Fruit fly (Drosophila melanogaster): Measurements from ENCODE around the gene red.
A peak's percentile ranks its signal among the peaks of the same experiment; 100 is the strongest.

red gene

DNA sequence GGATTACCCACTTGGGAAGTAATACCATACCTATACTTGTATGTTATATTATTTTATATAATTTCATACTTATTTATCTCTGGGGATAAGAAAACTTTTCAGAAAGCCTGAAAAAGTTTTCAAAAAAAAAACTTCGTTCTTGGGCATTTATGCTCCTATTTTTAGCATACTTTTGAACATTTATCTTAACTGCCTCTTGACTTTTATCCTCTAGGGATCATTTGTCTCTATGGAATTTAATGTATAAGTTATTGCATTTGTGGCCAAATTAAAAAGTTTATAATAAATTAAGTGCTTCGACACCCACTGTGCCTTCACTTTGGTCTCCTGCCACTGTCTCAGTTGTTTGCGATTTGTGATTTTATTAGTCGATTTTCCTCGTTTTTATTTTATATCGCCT lies 8.5 kb upstream of the red start:
- TF ChIP-seq pan (optimal IDR thresholded peaks at IDR 0.05) = no peak
- TF ChIP-seq EcR (GFP tag; optimal IDR thresholded peaks at IDR 0.05) = no peak
- no peak for TF ChIP-seq CG8478 (optimal IDR thresholded peaks at IDR 0.05)
- TF ChIP-seq psq (optimal IDR thresholded peaks at IDR 0.05) = no peak
- TF ChIP-seq usp (GFP tag; optimal IDR thresholded peaks at IDR 0.05) = no peak

DNA sequence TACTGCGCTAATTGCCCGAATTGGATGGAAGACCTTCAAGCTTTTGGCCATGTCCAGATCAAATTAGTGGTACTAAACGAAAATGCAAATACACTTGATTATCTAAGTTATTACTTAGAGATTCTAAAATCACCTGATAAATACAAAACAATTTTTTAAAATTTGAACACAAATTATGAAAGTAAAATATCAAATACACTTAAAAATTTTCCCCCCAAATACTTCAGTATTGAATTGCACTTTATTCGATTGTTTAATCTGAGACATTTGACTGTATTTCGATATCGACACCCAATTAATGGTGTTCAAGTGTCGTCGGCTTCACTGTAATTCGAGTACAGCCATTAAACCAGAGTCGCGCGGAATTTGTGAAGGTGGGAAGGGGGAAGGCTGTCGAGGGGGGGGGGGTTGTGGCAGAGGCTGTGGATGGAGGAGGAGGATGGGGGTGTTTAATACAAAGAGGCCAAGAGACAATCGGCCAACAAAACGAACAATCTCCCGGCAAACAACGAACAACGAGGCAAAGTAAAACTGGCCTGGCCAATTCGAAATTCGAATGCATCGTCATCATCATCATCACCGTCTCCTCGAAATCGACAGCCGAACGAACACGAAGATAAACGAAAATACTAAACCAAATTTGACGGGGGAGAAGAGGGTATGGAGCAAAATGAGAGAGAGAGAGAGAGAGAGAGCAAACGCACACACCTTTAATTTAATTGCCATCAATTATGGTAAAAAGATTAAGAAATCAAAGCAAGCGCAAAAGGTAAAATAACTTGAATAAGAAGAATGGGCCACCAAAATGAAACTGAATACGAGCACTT lies 6.4 kb upstream of the red start:
- TF ChIP-seq CG8478 (optimal IDR thresholded peaks at IDR 0.05) = no peak
- no peak for TF ChIP-seq psq (optimal IDR thresholded peaks at IDR 0.05)
- TF ChIP-seq Dll (optimal IDR thresholded peaks at IDR 0.05) = no peak
- TF ChIP-seq usp (GFP tag; optimal IDR thresholded peaks at IDR 0.05) = no peak
- no peak for TF ChIP-seq EcR (GFP tag; optimal IDR thresholded peaks at IDR 0.05)
- TF ChIP-seq pan (optimal IDR thresholded peaks at IDR 0.05) = no peak

DNA sequence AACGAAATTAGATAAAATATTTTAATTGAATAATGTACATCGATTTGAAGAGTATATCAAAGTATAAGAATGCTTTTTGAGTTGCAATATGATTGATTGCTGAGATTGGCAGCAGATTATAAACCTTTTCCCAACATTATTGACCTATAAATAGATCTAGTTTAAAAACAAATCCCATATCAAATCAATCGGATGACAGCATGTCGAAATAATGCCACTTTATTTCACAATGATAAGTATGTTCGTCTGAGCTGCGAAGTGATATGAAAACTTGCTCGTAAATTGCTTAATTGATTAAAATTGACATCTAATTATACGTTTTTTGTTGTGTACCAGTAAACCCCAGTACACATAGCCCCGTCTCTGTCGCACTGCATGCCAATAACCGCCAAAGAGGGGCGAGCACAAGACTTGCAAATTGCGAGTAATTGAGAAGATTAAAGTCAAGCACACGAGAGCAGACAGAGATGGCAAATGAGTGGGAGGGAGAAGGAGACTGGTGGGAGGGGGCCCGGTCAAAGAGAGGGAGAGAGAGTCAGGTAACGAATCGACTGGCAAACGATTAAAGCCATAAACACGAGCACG lies 5.7 kb upstream of the red start:
- TF ChIP-seq usp (GFP tag; optimal IDR thresholded peaks at IDR 0.05) = no peak
- peak; percentile 27 for TF ChIP-seq Dll (optimal IDR thresholded peaks at IDR 0.05)

DNA sequence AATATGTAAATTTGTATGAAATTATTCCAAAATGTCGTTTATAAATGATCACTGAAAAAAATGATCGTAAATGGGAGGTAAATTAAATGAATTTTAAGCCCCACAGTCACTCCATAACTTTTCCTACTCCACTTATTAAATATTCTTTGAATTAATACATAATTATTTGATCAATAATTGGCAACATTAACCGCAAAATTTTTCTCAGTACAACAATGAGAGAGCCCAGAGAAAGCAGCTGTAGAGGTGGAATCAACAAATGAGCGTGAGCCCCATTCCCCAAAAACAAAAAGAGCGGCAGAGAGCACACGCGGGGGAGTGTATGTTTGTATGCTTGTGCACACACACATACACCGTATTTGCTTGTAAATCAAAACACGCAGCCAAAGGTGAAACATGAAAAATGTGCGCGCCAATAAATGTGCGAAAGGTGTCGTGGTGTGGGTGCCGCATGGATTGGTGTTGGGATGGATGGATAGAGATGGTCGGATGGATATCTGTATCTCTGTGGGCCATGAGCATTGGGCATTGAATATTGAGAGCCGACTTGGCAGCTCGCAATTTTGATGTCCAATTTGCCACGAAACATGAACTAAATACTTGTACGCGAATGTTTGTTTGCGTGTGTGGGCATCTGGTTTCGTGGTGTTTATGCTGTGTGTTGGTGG lies 5.0 kb upstream of the red start:
- TF ChIP-seq psq (optimal IDR thresholded peaks at IDR 0.05) = no peak
- peak; percentile 92 for TF ChIP-seq Dll (optimal IDR thresholded peaks at IDR 0.05)

DNA sequence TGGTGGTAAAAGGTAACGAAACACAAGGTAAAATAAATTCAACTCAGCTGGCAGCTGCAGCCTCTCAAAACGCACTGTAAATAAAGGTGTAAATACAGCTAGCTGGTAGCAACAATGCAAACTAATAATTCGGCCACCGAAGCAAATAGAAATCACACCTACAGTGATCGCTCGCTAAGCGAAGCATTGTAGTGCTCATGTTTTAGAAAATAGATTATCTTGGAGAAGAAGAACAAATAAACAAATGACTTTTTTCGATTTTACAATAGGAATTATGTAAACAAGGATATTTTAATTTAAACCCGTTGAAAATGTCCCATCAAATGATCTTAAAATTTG lies 4.5 kb upstream of the red start:
- TF ChIP-seq Dll (optimal IDR thresholded peaks at IDR 0.05) (no peak), psq (optimal IDR thresholded peaks at IDR 0.05) (no peak), EcR (GFP tag; optimal IDR thresholded peaks at IDR 0.05) (no peak), usp (GFP tag; optimal IDR thresholded peaks at IDR 0.05) (no peak), CG8478 (optimal IDR thresholded peaks at IDR 0.05) (no peak), pan (optimal IDR thresholded peaks at IDR 0.05) (no peak)

DNA sequence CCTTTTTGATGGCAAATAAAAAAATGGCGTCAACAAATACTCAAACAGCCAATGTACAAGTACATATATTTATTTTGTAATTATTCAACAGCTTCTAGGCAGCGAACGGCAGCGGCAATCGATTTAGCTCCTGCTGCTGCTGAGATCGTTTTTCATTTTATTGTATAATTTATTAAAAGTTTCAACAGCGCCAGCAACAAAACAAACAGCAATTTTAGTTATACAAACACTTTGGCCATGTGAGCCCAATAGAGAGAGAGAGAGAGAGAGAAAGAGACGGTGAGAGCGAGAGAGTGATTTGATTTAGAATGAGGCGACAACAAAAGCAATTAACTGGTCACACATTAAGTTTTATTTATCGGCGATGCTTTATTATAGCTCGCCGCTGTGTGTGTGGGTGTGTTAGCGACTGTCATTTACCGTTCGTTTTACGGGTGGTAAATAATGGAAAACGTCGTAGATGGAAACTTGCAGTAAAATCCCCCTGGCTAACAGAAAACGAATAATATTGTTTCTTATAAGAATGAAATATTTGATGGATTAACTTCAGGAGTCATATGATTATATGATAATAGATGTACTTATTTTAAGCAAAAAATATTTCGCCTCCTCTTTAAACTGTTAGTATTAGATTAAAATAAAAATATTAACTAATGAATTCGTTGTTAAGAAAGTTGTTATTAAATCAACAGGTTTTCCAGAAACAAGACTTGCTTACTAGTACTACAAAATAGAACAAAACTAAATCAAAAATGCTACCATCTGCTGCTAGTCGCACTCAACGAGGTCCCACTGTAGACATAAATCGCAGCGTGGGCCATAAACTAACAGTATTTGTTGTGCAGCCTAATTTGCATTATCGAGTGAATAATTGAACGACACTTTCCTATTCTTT lies 3.6 kb upstream of the red start:
- TF ChIP-seq Dll (optimal IDR thresholded peaks at IDR 0.05) (no peak), CG8478 (optimal IDR thresholded peaks at IDR 0.05) (no peak), psq (optimal IDR thresholded peaks at IDR 0.05) (no peak), usp (GFP tag; optimal IDR thresholded peaks at IDR 0.05) (no peak), EcR (GFP tag; optimal IDR thresholded peaks at IDR 0.05) (no peak), pan (optimal IDR thresholded peaks at IDR 0.05) (no peak)

DNA sequence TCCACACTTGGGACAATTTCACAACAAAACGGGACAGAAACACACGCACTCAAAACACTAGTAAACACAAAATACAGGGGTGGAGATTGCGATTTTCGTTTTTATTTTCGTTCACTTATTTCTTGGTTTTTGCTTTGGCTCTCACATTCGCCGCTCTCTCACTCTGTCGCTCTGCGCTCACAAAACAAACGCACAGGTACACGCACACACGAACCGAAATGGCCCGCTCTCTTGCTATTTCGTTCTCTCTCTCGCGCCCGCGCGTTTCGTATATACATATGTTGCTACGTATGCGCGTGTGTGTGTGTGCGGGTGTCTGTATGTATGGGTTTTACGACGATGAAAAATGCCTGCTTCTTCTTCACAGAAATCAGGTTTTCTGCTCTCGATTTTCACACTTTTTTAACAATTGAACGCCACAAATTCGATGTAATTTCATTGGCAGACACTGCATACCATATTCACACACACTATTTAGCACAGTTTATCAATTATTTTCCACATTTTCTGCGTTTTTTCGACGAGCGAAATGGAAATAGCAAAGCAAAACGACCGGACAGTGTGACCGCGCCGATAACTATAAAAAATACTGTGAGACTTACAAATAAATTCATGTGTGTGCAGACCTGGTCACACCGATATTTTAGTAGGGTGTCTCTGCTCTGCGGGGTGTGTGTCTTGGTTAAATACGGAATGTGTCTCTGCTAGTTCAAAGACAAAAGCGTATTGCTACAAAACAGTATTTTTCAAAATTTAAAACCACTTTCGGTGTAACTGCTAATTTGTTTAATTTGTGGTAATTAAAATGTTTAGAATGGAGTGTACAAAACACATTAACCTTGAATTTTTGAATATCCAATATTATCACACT lies 2.3 kb upstream of the red start, which contains the start of gene trx:
Gene trx, minus strand, starts transcription at position 584 of the 871 bp plus-strand sequence.
- no peak for TF ChIP-seq EcR (GFP tag; optimal IDR thresholded peaks at IDR 0.05)
- no peak for TF ChIP-seq psq (optimal IDR thresholded peaks at IDR 0.05)
- TF ChIP-seq CG8478 (optimal IDR thresholded peaks at IDR 0.05) = no peak
- TF ChIP-seq usp (GFP tag; optimal IDR thresholded peaks at IDR 0.05) = no peak

DNA sequence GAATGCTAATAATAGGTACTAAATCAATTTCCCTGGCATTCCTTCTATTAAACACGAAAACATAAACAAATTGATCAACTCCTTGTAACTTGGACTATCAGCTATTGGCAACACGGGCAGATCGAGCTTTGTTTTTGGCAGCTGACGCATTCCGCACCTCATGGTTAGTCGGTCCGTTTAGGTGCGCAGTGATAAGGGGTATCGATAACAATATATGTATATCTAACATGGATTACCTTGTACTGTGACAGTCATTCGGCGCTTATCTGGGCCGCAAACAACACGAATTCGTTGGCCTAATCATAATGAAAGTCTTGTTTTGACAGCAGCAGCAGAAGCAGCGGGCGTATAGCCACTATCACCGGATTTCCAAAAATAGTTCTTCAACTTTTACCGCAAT lies 891 bp upstream of the red start:
- no peak for TF ChIP-seq psq (optimal IDR thresholded peaks at IDR 0.05)
- TF ChIP-seq pan (optimal IDR thresholded peaks at IDR 0.05) = no peak
- TF ChIP-seq Dll (optimal IDR thresholded peaks at IDR 0.05) = no peak
- no peak for TF ChIP-seq CG8478 (optimal IDR thresholded peaks at IDR 0.05)
- TF ChIP-seq EcR (GFP tag; optimal IDR thresholded peaks at IDR 0.05) = no peak
- TF ChIP-seq usp (GFP tag; optimal IDR thresholded peaks at IDR 0.05) = no peak

DNA sequence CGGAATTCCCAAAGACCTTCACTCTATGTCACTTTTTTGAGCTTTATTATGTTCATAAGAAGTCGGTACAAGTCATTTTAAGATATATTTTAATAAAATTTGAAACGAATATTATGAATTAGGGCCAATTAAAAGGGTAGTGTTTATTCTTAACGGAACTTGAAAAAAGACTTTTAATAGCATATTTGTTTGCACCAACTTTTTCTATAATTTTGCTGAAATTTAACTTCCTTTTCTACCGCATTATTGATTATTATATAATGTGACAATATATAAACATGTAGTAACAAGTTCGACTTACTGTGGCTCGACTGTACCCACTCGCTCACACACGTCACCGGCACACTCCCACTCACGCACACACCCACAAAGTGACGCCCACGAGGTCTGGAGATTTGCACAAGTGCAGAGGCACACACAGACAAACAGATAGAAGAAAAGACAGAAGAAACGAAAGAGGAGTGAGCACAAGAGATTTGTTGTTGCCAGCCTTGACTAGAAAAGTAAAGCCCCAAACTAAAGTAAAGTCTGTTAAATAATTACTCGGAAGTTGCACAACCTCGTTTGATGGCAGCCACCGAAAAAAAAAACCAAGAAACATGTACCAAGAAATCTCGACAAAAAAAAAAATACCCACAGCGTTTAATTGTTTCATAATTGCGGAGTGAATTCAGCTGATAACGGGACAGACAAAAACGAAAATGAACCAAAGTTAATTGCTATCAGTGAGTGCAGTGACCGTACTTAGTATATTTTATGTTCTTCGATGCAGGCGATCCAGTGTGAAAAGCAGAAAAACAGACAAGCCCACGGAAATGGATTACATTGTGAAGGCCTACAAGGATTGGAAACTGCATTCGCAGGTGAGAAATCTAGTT lies 1.3 kb downstream of the red start:
- no peak for TF ChIP-seq EcR (GFP tag; optimal IDR thresholded peaks at IDR 0.05)
- TF ChIP-seq CG8478 (optimal IDR thresholded peaks at IDR 0.05) = no peak
- TF ChIP-seq Dll (optimal IDR thresholded peaks at IDR 0.05) = no peak
- TF ChIP-seq psq (optimal IDR thresholded peaks at IDR 0.05) = no peak
- no peak for TF ChIP-seq usp (GFP tag; optimal IDR thresholded peaks at IDR 0.05)
- TF ChIP-seq pan (optimal IDR thresholded peaks at IDR 0.05) = no peak

DNA sequence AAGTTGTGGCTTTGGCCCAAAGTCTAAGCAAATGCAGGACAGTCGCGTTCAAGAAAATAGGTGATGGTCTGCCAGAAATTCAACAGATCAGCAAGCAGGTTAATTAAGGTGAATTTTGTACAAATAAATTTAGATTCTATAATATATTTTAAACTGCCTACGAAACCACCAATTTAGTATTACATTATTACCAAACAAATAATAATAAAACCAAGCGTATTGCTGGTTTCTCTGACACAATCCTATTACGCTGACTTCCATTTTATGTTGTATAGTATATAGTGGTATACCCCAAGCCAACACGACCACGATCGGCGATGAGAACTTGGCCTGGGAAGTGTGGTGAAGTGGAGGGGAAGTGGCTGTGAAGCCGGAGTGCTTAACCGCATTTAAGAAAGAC lies 2.6 kb downstream of the red start:
- TF ChIP-seq EcR (GFP tag; optimal IDR thresholded peaks at IDR 0.05) = no peak
- TF ChIP-seq pan (optimal IDR thresholded peaks at IDR 0.05) = no peak
- TF ChIP-seq Dll (optimal IDR thresholded peaks at IDR 0.05) = no peak
- no peak for TF ChIP-seq psq (optimal IDR thresholded peaks at IDR 0.05)
- no peak for TF ChIP-seq CG8478 (optimal IDR thresholded peaks at IDR 0.05)
- TF ChIP-seq usp (GFP tag; optimal IDR thresholded peaks at IDR 0.05) = no peak
